Fruit fly (Drosophila melanogaster) whole organism, embryonic: Measurements from ENCODE around the gene Gs1l.

Experiments used
- CG10431 ChIP-seq: fragments of 200-800 bp; sonication (Bioruptor generic); optimal IDR thresholded peaks from 3 replicates; lab custom pipeline; 2018; ENCODE audit warnings: missing biosample characterization, mild to moderate bottlenecking, missing genetic modification characterization
- CG7357 ChIP-seq: fragments of 200-800 bp; sonication (Bioruptor generic); IDR thresholded peaks from 3 replicates; pipeline ENCODE4 v1.3.6; 2022; ENCODE audit warnings: missing biosample characterization, missing genetic modification characterization
- CG7963 ChIP-seq: fragments of 200-800 bp; sonication (Bioruptor generic); IDR thresholded peaks from 3 replicates; pipeline ENCODE4 v1.3.6; 2022; ENCODE audit warnings: missing biosample characterization, missing genetic modification characterization; ENCODE audit not compliant: partially characterized antibody
- Side ChIP-seq: fragments of 200-800 bp; sonication (Bioruptor generic); optimal IDR thresholded peaks from 2 replicates; lab custom pipeline; 2016; ENCODE audit warnings: missing biosample characterization, missing genetic modification characterization
- otp ChIP-seq: fragments of 200-800 bp; sonication (Bioruptor generic); IDR thresholded peaks from 3 replicates; pipeline ENCODE4, ENCODE4 v1.3.6; 2022; ENCODE audit warnings: missing biosample characterization, missing genetic modification characterization

dm6 chr2L:4410855-4411254 lies 45.8 kb downstream of the Gs1l start, which contains the start of gene CG43055:
- TF ChIP-seq otp (GFP tag; lab: Robert Waterston, UW) (no peak), CG7963 (GFP tag; lab: Robert Waterston, UW) (no peak), CG7357 (GFP tag; lab: Robert Waterston, UW) (no peak), Side (GFP tag; lab: Kevin White, UChicago) (no peak), CG10431 (GFP tag; lab: Kevin White, UChicago) (no peak)
